Fruit fly (Drosophila melanogaster) whole organism, embryonic: ENCODE results near the gene CG8100.
A peak's percentile ranks its signal among the peaks of the same experiment; 100 is the strongest.

Source experiments
- B-H2 ChIP-seq: fragments of 200-800 bp; sonication (Bioruptor generic); optimal IDR thresholded peaks from 2 replicates; lab custom pipeline; 2018; ENCODE audit warnings: missing biosample characterization, mild to moderate bottlenecking, missing genetic modification characterization
- Blimp-1 ChIP-seq: fragments of 200-800 bp; sonication (Bioruptor generic); optimal IDR thresholded peaks from 3 replicates; lab custom pipeline; 2018; ENCODE audit warnings: missing biosample characterization, missing genetic modification characterization, mild to moderate bottlenecking, moderate library complexity, missing genetic modification reagents
- CG10431 ChIP-seq: fragments of 200-800 bp; sonication (Bioruptor generic); optimal IDR thresholded peaks from 3 replicates; lab custom pipeline; 2018; ENCODE audit warnings: missing biosample characterization, mild to moderate bottlenecking, missing genetic modification characterization
- CG11696 ChIP-seq: fragments of 200-800 bp; sonication (Bioruptor generic); IDR thresholded peaks from 2 replicates; pipeline ENCODE4 v1.3.6; 2022; ENCODE audit warnings: missing biosample characterization, missing genetic modification characterization
- CG15514 ChIP-seq: fragments of 200-800 bp; sonication (Bioruptor generic); optimal IDR thresholded peaks from 3 replicates; lab custom pipeline; 2017; ENCODE audit warnings: missing biosample characterization, missing genetic modification characterization, mild to moderate bottlenecking, moderate library complexity, missing genetic modification reagents
- CG17359 ChIP-seq: fragments of 200-800 bp; sonication (Bioruptor generic); optimal IDR thresholded peaks from 3 replicates; lab custom pipeline; 2018; ENCODE audit warnings: missing biosample characterization, mild to moderate bottlenecking, missing genetic modification characterization, moderate library complexity
- CG17802 ChIP-seq: fragments of 200-800 bp; sonication (Bioruptor generic); optimal IDR thresholded peaks from 2 replicates; lab custom pipeline; 2018; ENCODE audit warnings: missing biosample characterization, mild to moderate bottlenecking, missing genetic modification characterization, moderate library complexity
- CG2875 ChIP-seq: fragments of 200-800 bp; sonication (Bioruptor generic); optimal IDR thresholded peaks from 2 replicates; lab custom pipeline; 2017; ENCODE audit warnings: missing biosample characterization, mild to moderate bottlenecking, missing genetic modification characterization, missing genetic modification reagents
- CG30431 ChIP-seq: fragments of 200-800 bp; sonication (Bioruptor generic); optimal IDR thresholded peaks from 2 replicates; lab custom pipeline; 2017; ENCODE audit warnings: missing biosample characterization, missing genetic modification characterization
- CG3065 ChIP-seq: fragments of 200-800 bp; sonication (Bioruptor generic); optimal IDR thresholded peaks from 2 replicates; lab custom pipeline; 2016; ENCODE audit warnings: missing biosample characterization, missing genetic modification characterization
- CG31224 ChIP-seq: fragments of 200-800 bp; sonication (Bioruptor generic); IDR thresholded peaks from 2 replicates; pipeline ENCODE4 v1.3.6; 2022; ENCODE audit warnings: missing biosample characterization, missing genetic modification characterization
- CG4424 ChIP-seq: fragments of 200-800 bp; sonication (Bioruptor generic); optimal IDR thresholded peaks from 3 replicates; lab custom pipeline; 2016; ENCODE audit warnings: missing biosample characterization, missing genetic modification characterization
- CG5245 ChIP-seq: fragments of 200-800 bp; sonication (Bioruptor generic); optimal IDR thresholded peaks from 3 replicates; lab custom pipeline; 2016; ENCODE audit warnings: missing biosample characterization, missing genetic modification characterization
- CG6854 ChIP-seq: fragments of 200-800 bp; sonication (Bioruptor generic); optimal IDR thresholded peaks from 3 replicates; lab custom pipeline; 2017; ENCODE audit warnings: missing biosample characterization, mild to moderate bottlenecking, missing genetic modification characterization
- CG7987 ChIP-seq: fragments of 200-800 bp; sonication (Bioruptor generic); optimal IDR thresholded peaks from 2 replicates; lab custom pipeline; 2018; ENCODE audit warnings: missing biosample characterization, mild to moderate bottlenecking, missing genetic modification characterization, moderate library complexity
- Chrac-16 ChIP-seq: fragments of 200-800 bp; sonication (Bioruptor generic); optimal IDR thresholded peaks from 3 replicates; lab custom pipeline; 2016; ENCODE audit warnings: missing biosample characterization, missing genetic modification characterization
- Dek ChIP-seq: fragments of 200-800 bp; sonication (Bioruptor generic); optimal IDR thresholded peaks from 3 replicates; lab custom pipeline; 2019; ENCODE audit warnings: missing biosample characterization, mild to moderate bottlenecking, missing genetic modification characterization, moderate library complexity
- Gug ChIP-seq: fragments of 200-800 bp; sonication (Bioruptor generic); IDR thresholded peaks from 4 replicates; pipeline ENCODE4 v1.3.6; 2022; ENCODE audit warnings: missing biosample characterization, missing genetic modification characterization
- Hand ChIP-seq: fragments of 200-800 bp; sonication (Bioruptor generic); optimal IDR thresholded peaks from 2 replicates; lab custom pipeline; 2017; ENCODE audit warnings: mild to moderate bottlenecking, missing biosample characterization, missing genetic modification reagents, missing genetic modification characterization
- HmgD ChIP-seq: fragments of 200-800 bp; sonication (Bioruptor generic); optimal IDR thresholded peaks from 3 replicates; lab custom pipeline; 2016; ENCODE audit warnings: missing biosample characterization, missing genetic modification characterization
- Hr3 ChIP-seq: fragments of 200-800 bp; sonication (Bioruptor generic); optimal IDR thresholded peaks from 3 replicates; lab custom pipeline; 2016; ENCODE audit warnings: missing biosample characterization, missing genetic modification characterization
- Hr39 ChIP-seq: fragments of >200 bp; optimal IDR thresholded peaks from 2 replicates; lab custom pipeline; 2017
- Mrtf ChIP-seq: fragments of 200-800 bp; sonication (Bioruptor generic); IDR thresholded peaks from 3 replicates; pipeline ENCODE4 v1.3.6; 2022; ENCODE audit warnings: missing biosample characterization, missing genetic modification characterization
- Sox102F ChIP-seq: fragments of 200-800 bp; sonication (Bioruptor generic); optimal IDR thresholded peaks from 2 replicates; lab custom pipeline; 2018; ENCODE audit warnings: missing biosample characterization, mild to moderate bottlenecking, missing genetic modification characterization, moderate library complexity
- ab ChIP-seq: fragments of 200-800 bp; sonication (Bioruptor generic); optimal IDR thresholded peaks from 2 replicates; lab custom pipeline; 2016; ENCODE audit warnings: missing biosample characterization, missing genetic modification characterization
- abd-A ChIP-seq: fragments of 200-800 bp; sonication (Bioruptor generic); optimal IDR thresholded peaks from 3 replicates; lab custom pipeline; 2019; ENCODE audit warnings: missing biosample characterization, mild to moderate bottlenecking, missing genetic modification characterization, moderate library complexity
- ac ChIP-seq: fragments of 200-800 bp; sonication (Bioruptor generic); optimal IDR thresholded peaks from 3 replicates; lab custom pipeline; 2017; ENCODE audit warnings: missing biosample characterization, mild to moderate bottlenecking, missing genetic modification characterization
- bigmax ChIP-seq: fragments of 200-800 bp; sonication (Bioruptor generic); optimal IDR thresholded peaks from 2 replicates; lab custom pipeline; 2018; ENCODE audit warnings: missing biosample characterization, mild to moderate bottlenecking, missing genetic modification characterization
- ci ChIP-seq: fragments of 200-800 bp; sonication (Bioruptor generic); IDR thresholded peaks from 3 replicates; pipeline ENCODE4 v1.3.6; 2022; ENCODE audit warnings: missing biosample characterization, missing genetic modification characterization
- crol ChIP-seq: fragments of 200-800 bp; sonication (Bioruptor generic); IDR thresholded peaks from 2 replicates; pipeline ENCODE4 v1.3.6; 2022; ENCODE audit warnings: missing biosample characterization, missing genetic modification characterization
- dpn ChIP-seq, 2 experiments: fragments of 200-800 bp; sonication (Bioruptor generic); optimal IDR thresholded peaks; 3 replicates each; lab custom pipeline; 2016; ENCODE audit warnings: missing biosample characterization in 2 of 2, missing genetic modification characterization in 2 of 2
- fru ChIP-seq: fragments of >200 bp; optimal IDR thresholded peaks from 2 replicates; lab custom pipeline; 2017
- gt ChIP-seq: fragments of 200-800 bp; sonication (Bioruptor generic); IDR thresholded peaks from 2 replicates; pipeline ENCODE4 v1.3.6; 2022; ENCODE audit warnings: missing biosample characterization, missing genetic modification characterization
- her ChIP-seq: fragments of 200-800 bp; sonication (Bioruptor generic); optimal IDR thresholded peaks from 2 replicates; lab custom pipeline; 2016; ENCODE audit warnings: missing biosample characterization, missing genetic modification characterization
- luna ChIP-seq: fragments of 200-800 bp; sonication (Bioruptor generic); optimal IDR thresholded peaks from 2 replicates; lab custom pipeline; 2016; ENCODE audit warnings: missing biosample characterization, missing genetic modification characterization
- maf-S ChIP-seq: fragments of 200-800 bp; sonication (Bioruptor generic); optimal IDR thresholded peaks from 2 replicates; lab custom pipeline; 2016; ENCODE audit warnings: missing biosample characterization, missing genetic modification characterization
- mld ChIP-seq: fragments of 200-800 bp; sonication (Bioruptor generic); IDR thresholded peaks from 3 replicates; pipeline ENCODE4 v1.3.6; 2022; ENCODE audit warnings: missing biosample characterization, missing genetic modification characterization; ENCODE audit not compliant: partially characterized antibody
- nerfin-2 ChIP-seq: fragments of 200-800 bp; sonication (Bioruptor generic); IDR thresholded peaks from 2 replicates; pipeline ENCODE4 v1.3.6; 2022; ENCODE audit warnings: missing biosample characterization, missing genetic modification characterization; ENCODE audit not compliant: partially characterized antibody
- nom ChIP-seq: fragments of 200-800 bp; sonication (Bioruptor generic); optimal IDR thresholded peaks from 2 replicates; lab custom pipeline; 2017; ENCODE audit warnings: missing biosample characterization, missing genetic modification characterization, mild to moderate bottlenecking, moderate library complexity, missing genetic modification reagents
- otp ChIP-seq: fragments of 200-800 bp; sonication (Bioruptor generic); IDR thresholded peaks from 3 replicates; pipeline ENCODE4, ENCODE4 v1.3.6; 2022; ENCODE audit warnings: missing biosample characterization, missing genetic modification characterization
- pnt ChIP-seq: fragments of 200-800 bp; sonication (Bioruptor generic); optimal IDR thresholded peaks from 3 replicates; lab custom pipeline; 2016; ENCODE audit warnings: missing biosample characterization, missing genetic modification characterization
- schlank ChIP-seq: fragments of 200-800 bp; sonication (Bioruptor generic); optimal IDR thresholded peaks from 2 replicates; lab custom pipeline; 2018; ENCODE audit warnings: missing biosample characterization, mild to moderate bottlenecking, missing genetic modification characterization
- sens-2 ChIP-seq: fragments of 200-800 bp; sonication (Bioruptor generic); IDR thresholded peaks from 2 replicates; pipeline ENCODE4 v1.3.6; 2022; ENCODE audit warnings: missing biosample characterization, missing genetic modification characterization
- sim ChIP-seq: fragments of 200-800 bp; sonication (Bioruptor generic); IDR thresholded peaks from 2 replicates; pipeline ENCODE4 v1.3.6; 2022; ENCODE audit warnings: missing biosample characterization, missing genetic modification characterization
- sisA ChIP-seq: fragments of 200-800 bp; sonication (Bioruptor generic); IDR thresholded peaks from 2 replicates; pipeline ENCODE4 v1.3.6; 2022; ENCODE audit warnings: missing biosample characterization, missing genetic modification characterization
- sob ChIP-seq: fragments of 200-800 bp; sonication (Bioruptor generic); IDR thresholded peaks from 2 replicates; pipeline ENCODE4 v1.3.6; 2022; ENCODE audit warnings: missing biosample characterization, missing genetic modification characterization
- stwl ChIP-seq: fragments of 200-800 bp; sonication (Bioruptor generic); optimal IDR thresholded peaks from 3 replicates; lab custom pipeline; 2018; ENCODE audit warnings: missing biosample characterization, mild to moderate bottlenecking, missing genetic modification characterization, moderate library complexity
- tap ChIP-seq: fragments of 200-800 bp; optimal IDR thresholded peaks from 3 replicates; lab custom pipeline; 2019; ENCODE audit warnings: missing biosample characterization, mild to moderate bottlenecking, missing genetic modification characterization, moderate library complexity
- tin ChIP-seq: fragments of 200-800 bp; sonication (Bioruptor generic); optimal IDR thresholded peaks from 3 replicates; lab custom pipeline; 2016; ENCODE audit warnings: missing biosample characterization, missing genetic modification characterization
- vnd ChIP-seq: fragments of 200-800 bp; sonication (Bioruptor generic); IDR thresholded peaks from 3 replicates; pipeline ENCODE4 v1.3.6; 2022; ENCODE audit warnings: missing biosample characterization, missing genetic modification characterization; ENCODE audit not compliant: partially characterized antibody
- zen ChIP-seq: fragments of 200-800 bp; sonication (Bioruptor generic); optimal IDR thresholded peaks from 3 replicates; lab custom pipeline; 2018; ENCODE audit warnings: missing biosample characterization, mild to moderate bottlenecking, missing genetic modification characterization, moderate library complexity

CG8100 gene

DNA sequence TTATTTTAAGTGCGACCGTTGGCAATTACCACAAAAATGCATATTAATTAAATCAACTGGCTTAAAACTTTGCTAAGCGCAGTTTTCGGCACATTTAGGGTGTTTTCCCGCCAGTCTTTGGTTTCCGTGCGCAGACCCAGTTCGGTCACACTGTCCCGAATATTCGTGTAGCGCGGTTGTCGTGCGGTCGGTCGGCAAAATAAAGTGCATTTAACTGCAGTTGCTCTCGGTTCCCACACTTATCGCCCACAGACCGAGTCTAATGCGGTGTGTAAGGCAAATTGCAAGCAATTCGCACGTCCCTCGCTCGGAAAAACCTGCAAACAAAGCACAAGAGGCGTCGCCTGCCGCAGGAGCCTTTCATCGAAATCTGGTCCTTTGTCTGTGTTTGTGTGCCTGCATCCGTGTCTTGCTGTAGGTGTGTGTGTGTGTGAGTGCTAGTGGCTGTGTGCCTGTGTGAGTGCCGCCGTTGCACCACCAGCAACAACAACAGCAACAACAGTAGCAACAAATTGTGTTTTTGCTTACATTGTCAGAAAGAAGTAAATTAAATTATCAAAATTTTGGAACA lies 30.3 kb upstream of the CG8100 start, which contains the start of the genes CG13484 and Frl (continued):
- TF ChIP-seq B-H2 (GFP tag; lab: Kevin White, UChicago), result peak; percentile 22
- no peak for TF ChIP-seq mld (GFP tag; lab: Robert Waterston, UW)
- peak; percentile 12 for TF ChIP-seq bigmax (GFP tag; lab: Kevin White, UChicago)
- no peak for TF ChIP-seq CG2875 (GFP tag; lab: Kevin White, UChicago)
- peak; percentile 13 for TF ChIP-seq pnt (GFP tag; lab: Kevin White, UChicago)
- no peak for TF ChIP-seq HmgD (GFP tag; lab: Kevin White, UChicago)
- TF ChIP-seq schlank (tag; lab: Kevin White, UChicago), result no peak
- TF ChIP-seq sob (GFP tag; lab: Robert Waterston, UW), result peak; percentile 62; the same call in 1 of the 2 replicates
- TF ChIP-seq ci (GFP tag; lab: Robert Waterston, UW), result peak; percentile 78
- TF ChIP-seq CG30431 (GFP tag; lab: Kevin White, UChicago), result no peak
- TF ChIP-seq stwl, result peak; percentile 67
- no peak for TF ChIP-seq Sox102F (GFP tag; lab: Kevin White, UChicago)
- peak; percentile 78 for TF ChIP-seq zen (tag; lab: Kevin White, UChicago)
- peak in 1 of 2 experiments; percentile 39 for TF ChIP-seq dpn (GFP tag; optimal IDR thresholded peaks at IDR 0.05; lab: Kevin White, UChicago)
- TF ChIP-seq Hr39 (lab: Kevin White, UChicago), result no peak
- peak; percentile 33; the same call in 1 of the 4 replicates for TF ChIP-seq Gug (GFP tag; lab: Robert Waterston, UW)
- TF ChIP-seq Hr3, result no peak
- peak; percentile 24 for TF ChIP-seq CG5245 (GFP tag; lab: Kevin White, UChicago)
- TF ChIP-seq tap (tag; lab: Kevin White, UChicago), result no peak
- TF ChIP-seq maf-S (GFP tag; lab: Kevin White, UChicago), result no peak
- no peak for TF ChIP-seq abd-A
- TF ChIP-seq vnd (GFP tag; lab: Robert Waterston, UW), result no peak
- no peak for TF ChIP-seq nerfin-2 (GFP tag; lab: Robert Waterston, UW)
- no peak for TF ChIP-seq luna (GFP tag; lab: Kevin White, UChicago)
- no peak for TF ChIP-seq Mrtf (GFP tag; lab: Robert Waterston, UW)
- TF ChIP-seq tin (GFP tag; lab: Kevin White, UChicago), result no peak
- no peak for TF ChIP-seq CG31224 (GFP tag; lab: Robert Waterston, UW)
- no peak for TF ChIP-seq CG11696 (GFP tag; lab: Robert Waterston, UW)
- TF ChIP-seq CG17359 (tag; lab: Kevin White, UChicago), result no peak
- TF ChIP-seq sens-2 (GFP tag; lab: Robert Waterston, UW), result no peak
- no peak for TF ChIP-seq CG3065 (GFP tag; lab: Kevin White, UChicago)
- peak; percentile 33; the same call in 1 of the 2 replicates for TF ChIP-seq crol (GFP tag; lab: Robert Waterston, UW)
- TF ChIP-seq Chrac-16 (GFP tag; lab: Kevin White, UChicago), result no peak
- TF ChIP-seq nom (GFP tag; lab: Kevin White, UChicago), result peak; percentile 74
- peak; percentile 20 for TF ChIP-seq Blimp-1 (GFP tag; lab: Kevin White, UChicago)
- no peak for TF ChIP-seq Hand (GFP tag; lab: Kevin White, UChicago)
- no peak for TF ChIP-seq ac (GFP tag; lab: Kevin White, UChicago)
- TF ChIP-seq CG7987, result peak; percentile 46
- no peak for TF ChIP-seq sim
- TF ChIP-seq her (GFP tag; lab: Kevin White, UChicago), result peak; percentile 31
- TF ChIP-seq ab (GFP tag; lab: Kevin White, UChicago), result no peak
- TF ChIP-seq Dek (tag; lab: Kevin White, UChicago), result peak; percentile 64
- TF ChIP-seq sisA (GFP tag; lab: Robert Waterston, UW), result no peak
- no peak for TF ChIP-seq CG17802
- TF ChIP-seq CG6854 (GFP tag; lab: Kevin White, UChicago), result no peak
- TF ChIP-seq fru (lab: Kevin White, UChicago), result no peak
- peak; percentile 55; the same call in 1 of the 3 replicates for TF ChIP-seq otp (GFP tag; lab: Robert Waterston, UW)
- TF ChIP-seq CG4424 (GFP tag; lab: Kevin White, UChicago), result peak; percentile 1
- no peak for TF ChIP-seq CG10431 (GFP tag; lab: Kevin White, UChicago)
- peak; percentile 69 for TF ChIP-seq CG15514
- TF ChIP-seq gt (GFP tag; lab: Robert Waterston, UW), result no peak
